Worm (Caenorhabditis elegans) whole organism, mixed stage, embryonic: Measurements from ENCODE around the gene nemt-1.

Experiments used
- M03D4.4 ChIP-seq: sonication (generic microtip); optimal IDR thresholded peaks from 2 replicates; lab custom pipeline; 2017; ENCODE audit warnings: mild to moderate bottlenecking, missing genetic modification characterization, missing compliant biosample characterization
- bed-3 ChIP-seq: fragments of 200-800 bp; sonication (Bioruptor generic); optimal IDR thresholded peaks from 3 replicates; lab custom pipeline; 2018; ENCODE audit warnings: mild to moderate bottlenecking, missing genetic modification characterization, moderate library complexity, missing compliant biosample characterization
- blmp-1 ChIP-seq: fragments of 150-350 bp; optimal IDR thresholded peaks from 2 replicates; lab custom pipeline; 2014; ENCODE audit warnings: missing biosample characterization, missing genetic modification characterization
- ceh-39 ChIP-seq: fragments of 150-350 bp; optimal IDR thresholded peaks from 2 replicates; lab custom pipeline; 2014; ENCODE audit warnings: missing biosample characterization, missing genetic modification characterization
- ceh-43 ChIP-seq: fragments of 200-800 bp; sonication (Bioruptor generic); optimal IDR thresholded peaks from 2 replicates; lab custom pipeline; 2018; ENCODE audit warnings: mild to moderate bottlenecking, missing genetic modification characterization, moderate library complexity, missing compliant biosample characterization
- ceh-83 ChIP-seq: fragments of 200-800 bp; sonication (Bioruptor generic); optimal IDR thresholded peaks from 2 replicates; lab custom pipeline; 2018; ENCODE audit warnings: mild to moderate bottlenecking, missing genetic modification characterization, missing compliant biosample characterization
- ces-1 ChIP-seq: fragments of 150-350 bp; optimal IDR thresholded peaks from 2 replicates; lab custom pipeline; 2014; ENCODE audit warnings: missing biosample characterization, missing genetic modification reagents, missing genetic modification characterization
- cnd-1 ChIP-seq: fragments of 200-800 bp; sonication (Bioruptor generic); optimal IDR thresholded peaks from 2 replicates; lab custom pipeline; 2018; ENCODE audit warnings: mild to moderate bottlenecking, missing genetic modification characterization, missing compliant biosample characterization
- drap-1 ChIP-seq: fragments of 200-800 bp; sonication (Bioruptor generic); optimal IDR thresholded peaks from 3 replicates; lab custom pipeline; 2018; ENCODE audit warnings: mild to moderate bottlenecking, missing genetic modification characterization, missing compliant biosample characterization
- elt-1 ChIP-seq: sonication (generic microtip); optimal IDR thresholded peaks from 2 replicates; lab custom pipeline; 2017; ENCODE audit warnings: missing genetic modification characterization, mild to moderate bottlenecking, missing compliant biosample characterization, antibody characterized with exemption, moderate library complexity, borderline replicate concordance; ENCODE audit not compliant: insufficient read depth
- elt-3 ChIP-seq: fragments of 150-350 bp; optimal IDR thresholded peaks from 2 replicates; lab custom pipeline; 2014; ENCODE audit warnings: missing biosample characterization, missing genetic modification characterization
- flh-1 ChIP-seq: fragments of 200-800 bp; sonication (Bioruptor generic); optimal IDR thresholded peaks from 2 replicates; lab custom pipeline; 2018; ENCODE audit warnings: mild to moderate bottlenecking, missing genetic modification characterization, moderate library complexity, missing compliant biosample characterization
- ham-2 ChIP-seq: fragments of 200-800 bp; sonication (Bioruptor generic); optimal IDR thresholded peaks from 2 replicates; lab custom pipeline; 2018; ENCODE audit warnings: mild to moderate bottlenecking, missing genetic modification characterization, missing compliant biosample characterization
- hlh-1 ChIP-seq: fragments of 150-350 bp; optimal IDR thresholded peaks from 2 replicates; lab custom pipeline; 2014; ENCODE audit warnings: missing biosample characterization, missing genetic modification reagents, missing genetic modification characterization
- lin-13 ChIP-seq: fragments of 150-350 bp; optimal IDR thresholded peaks from 2 replicates; lab custom pipeline; 2014; ENCODE audit warnings: missing biosample characterization, missing genetic modification characterization
- lin-32 ChIP-seq: fragments of 200-800 bp; sonication (Bioruptor generic); optimal IDR thresholded peaks from 2 replicates; lab custom pipeline; 2018; ENCODE audit warnings: mild to moderate bottlenecking, missing genetic modification characterization, missing compliant biosample characterization
- lsy-2 ChIP-seq: fragments of 150-350 bp; optimal IDR thresholded peaks from 2 replicates; lab custom pipeline; 2014; ENCODE audit warnings: missing biosample characterization, missing genetic modification characterization
- mab-5 ChIP-seq: fragments of 150-350 bp; optimal IDR thresholded peaks from 2 replicates; lab custom pipeline; 2014; ENCODE audit warnings: missing biosample characterization, missing genetic modification characterization
- mep-1 ChIP-seq: fragments of 150-350 bp; optimal IDR thresholded peaks from 2 replicates; lab custom pipeline; 2017; ENCODE audit warnings: missing biosample characterization, missing genetic modification reagents, missing genetic modification characterization, inconsistent platforms
- nhr-237 ChIP-seq: fragments of 150-350 bp; optimal IDR thresholded peaks from 2 replicates; lab custom pipeline; 2014; ENCODE audit warnings: missing biosample characterization, missing genetic modification characterization
- nhr-28 ChIP-seq: fragments of 150-350 bp; optimal IDR thresholded peaks from 2 replicates; lab custom pipeline; 2014; ENCODE audit warnings: missing biosample characterization, missing genetic modification characterization
- nhr-76 ChIP-seq: sonication (generic microtip); optimal IDR thresholded peaks from 2 replicates; lab custom pipeline; 2017; ENCODE audit warnings: missing biosample characterization, missing genetic modification characterization
- pha-4 ChIP-seq: fragments of 150-350 bp; optimal IDR thresholded peaks from 2 replicates; lab custom pipeline; 2018; ENCODE audit warnings: missing biosample characterization, missing genetic modification reagents, missing genetic modification characterization
- sem-2 ChIP-seq: fragments of 200-800 bp; sonication (Bioruptor generic); optimal IDR thresholded peaks from 2 replicates; lab custom pipeline; 2018; ENCODE audit warnings: mild to moderate bottlenecking, missing genetic modification characterization, missing compliant biosample characterization
- sptf-1 ChIP-seq: sonication (generic microtip); optimal IDR thresholded peaks from 2 replicates; lab custom pipeline; 2017; ENCODE audit warnings: mild to moderate bottlenecking, missing genetic modification characterization, moderate library complexity, missing compliant biosample characterization
- tbx-8 ChIP-seq: fragments of 200-800 bp; sonication (Bioruptor generic); optimal IDR thresholded peaks from 2 replicates; lab custom pipeline; 2018; ENCODE audit warnings: mild to moderate bottlenecking, missing genetic modification characterization, moderate library complexity, missing compliant biosample characterization
- unc-120 ChIP-seq: sonication (generic microtip); optimal IDR thresholded peaks from 2 replicates; lab custom pipeline; 2017; ENCODE audit warnings: missing genetic modification characterization, missing compliant biosample characterization; ENCODE audit not compliant: poor library complexity, severe bottlenecking
- unc-39 ChIP-seq: fragments of 150-350 bp; optimal IDR thresholded peaks from 2 replicates; lab custom pipeline; 2014; ENCODE audit warnings: missing biosample characterization, missing genetic modification characterization
- unc-62 ChIP-seq: fragments of 150-350 bp; optimal IDR thresholded peaks from 2 replicates; lab custom pipeline; 2014; ENCODE audit warnings: missing biosample characterization, missing genetic modification reagents, missing genetic modification characterization
- zip-8 ChIP-seq: fragments of 150-350 bp; optimal IDR thresholded peaks from 2 replicates; lab custom pipeline; 2014; ENCODE audit warnings: missing biosample characterization, missing genetic modification characterization
- ztf-11 ChIP-seq: fragments of 150-350 bp; optimal IDR thresholded peaks from 2 replicates; lab custom pipeline; 2014; ENCODE audit warnings: missing biosample characterization, missing genetic modification characterization

nemt-1 gene

ce11 chrIV:9310935-9311566, 8.2 kb downstream of the nemt-1 start:
- TF ChIP-seq ceh-83 (no peak), hlh-1 (tag; lab: Kevin White, UChicago) (no peak), M03D4.4 (tag; lab: Kevin White, UChicago) (no peak), blmp-1 (tag; lab: Kevin White, UChicago) (no peak)

ce11 chrIV:9308975-9309374, 10.3 kb downstream of the nemt-1 start, which contains the start of gene F49C12.6:
Gene F49C12.6, minus strand, starts transcription at chrIV:9309075.
- no peak for TF ChIP-seq lin-13 (tag; lab: Kevin White, UChicago)
- no peak for TF ChIP-seq ztf-11 (tag; lab: Kevin White, UChicago)
- TF ChIP-seq pha-4 (tag; lab: Kevin White, UChicago) = no peak
- no peak for TF ChIP-seq mab-5 (tag; lab: Kevin White, UChicago)
- no peak for TF ChIP-seq elt-3 (tag; lab: Kevin White, UChicago)
- no peak for TF ChIP-seq lsy-2 (tag; lab: Kevin White, UChicago)
- no peak for TF ChIP-seq elt-1 (tag; lab: Kevin White, UChicago)
- no peak for TF ChIP-seq zip-8 (tag; lab: Kevin White, UChicago)
- no peak for TF ChIP-seq ham-2 (GFP tag; lab: Kevin White, UChicago)
- no peak for TF ChIP-seq drap-1 (GFP tag; lab: Kevin White, UChicago)
- TF ChIP-seq flh-1 (GFP tag; lab: Kevin White, UChicago) = no peak
- no peak for TF ChIP-seq tbx-8 (GFP tag; lab: Kevin White, UChicago)
- TF ChIP-seq sptf-1 (tag; lab: Kevin White, UChicago) = no peak
- TF ChIP-seq sem-2 = no peak
- TF ChIP-seq nhr-237 = no peak
- TF ChIP-seq nhr-28 = no peak
- TF ChIP-seq unc-39 = no peak
- TF ChIP-seq nhr-76 (tag; lab: Kevin White, UChicago) = no peak
- TF ChIP-seq, all 35 proteins: peak for 0

- TF ChIP-seq cnd-1 (tag; lab: Kevin White, UChicago) (no peak), unc-120 (tag; lab: Kevin White, UChicago) (no peak), ceh-83 (no peak), mep-1 (tag; lab: Kevin White, UChicago) (no peak), elt-3 (tag; lab: Kevin White, UChicago) (no peak), ces-1 (no peak), ceh-43 (GFP tag; lab: Kevin White, UChicago) (no peak)
These were observed 14.6 kb downstream of the nemt-1 start, which contains the start of gene F49C12.5 for ce11 chrIV:9304617-9305016. Gene F49C12.5, plus strand, starts transcription at chrIV:9304917.

- TF ChIP-seq flh-1 (GFP tag; lab: Kevin White, UChicago) (no peak), elt-1 (tag; lab: Kevin White, UChicago) (peak; percentile 61)
These were observed 15.2 kb downstream of the nemt-1 start, which contains the start of gene F49C12.4 for ce11 chrIV:9303994-9304393. Gene F49C12.4, minus strand, starts transcription at chrIV:9304094.

ce11 chrIV:9300127-9300526, 19.1 kb downstream of the nemt-1 start, which contains the start of gene F49C12.3:
Gene F49C12.3, plus strand, starts transcription at chrIV:9300427.
- no peak for TF ChIP-seq elt-3 (tag; lab: Kevin White, UChicago)
- no peak for TF ChIP-seq flh-1 (GFP tag; lab: Kevin White, UChicago)
- no peak for TF ChIP-seq bed-3 (GFP tag; lab: Kevin White, UChicago)
- TF ChIP-seq nhr-237 = no peak
- no peak for TF ChIP-seq ceh-43 (GFP tag; lab: Kevin White, UChicago)
- no peak for TF ChIP-seq sptf-1 (tag; lab: Kevin White, UChicago)
- TF ChIP-seq ham-2 (GFP tag; lab: Kevin White, UChicago) = no peak

ce11 chrIV:9299145-9299544, 20.1 kb downstream of the nemt-1 start, which contains the start of gene F49C12.2:
Gene F49C12.2, minus strand, starts transcription at chrIV:9299245.
- no peak for TF ChIP-seq hlh-1 (tag; lab: Kevin White, UChicago)
- no peak for TF ChIP-seq zip-8 (tag; lab: Kevin White, UChicago)
- no peak for TF ChIP-seq M03D4.4 (tag; lab: Kevin White, UChicago)
- no peak for TF ChIP-seq tbx-8 (GFP tag; lab: Kevin White, UChicago)
- no peak for TF ChIP-seq elt-1 (tag; lab: Kevin White, UChicago)
- no peak for TF ChIP-seq nhr-28
- TF ChIP-seq sptf-1 (tag; lab: Kevin White, UChicago) = no peak
- TF ChIP-seq unc-62 (GFP tag; lab: Kevin White, UChicago) = no peak
- TF ChIP-seq lin-13 (tag; lab: Kevin White, UChicago) = no peak
- TF ChIP-seq mab-5 (tag; lab: Kevin White, UChicago) = no peak
- no peak for TF ChIP-seq pha-4 (tag; lab: Kevin White, UChicago)
- TF ChIP-seq blmp-1 (tag; lab: Kevin White, UChicago) = no peak
- no peak for TF ChIP-seq lin-32 (GFP tag; lab: Kevin White, UChicago)
- no peak for TF ChIP-seq mep-1 (tag; lab: Kevin White, UChicago)
- no peak for TF ChIP-seq sem-2
- TF ChIP-seq ztf-11 (tag; lab: Kevin White, UChicago) = no peak
- no peak for TF ChIP-seq ceh-39 (tag; lab: Kevin White, UChicago)
- TF ChIP-seq flh-1 (GFP tag; lab: Kevin White, UChicago) = no peak
